Worm (Caenorhabditis elegans): ENCODE measurements around the gene rab-6.2.

rab-6.2 gene

ce11 chrX:17197824-17198223 is 24.5 kb upstream of the rab-6.2 start:
- TF ChIP-seq hmg-4 (GFP tag; optimal IDR thresholded peaks at IDR 0.05) (no peak), tra-4 (tag; optimal IDR thresholded peaks at IDR 0.05) (no peak), tbx-11 (GFP tag; IDR thresholded peaks at IDR 0.05) (no peak), hnd-1 (tag; optimal IDR thresholded peaks at IDR 0.05) (no peak), F13C5.2 (tag; optimal IDR thresholded peaks at IDR 0.05) (no peak), scrt-1 (GFP tag; IDR thresholded peaks at IDR 0.05) (no peak), pes-1 (GFP tag; IDR thresholded peaks at IDR 0.05) (no peak), ceh-36 (tag; optimal IDR thresholded peaks at IDR 0.05) (no peak), sea-1 (GFP tag; conservative IDR thresholded peaks at IDR 0.05) (no peak), ets-7 (tag; optimal IDR thresholded peaks at IDR 0.05) (no peak), B0310.2 (tag; optimal IDR thresholded peaks at IDR 0.05) (no peak), aly-1 (tag; optimal IDR thresholded peaks at IDR 0.05) (no peak), ceh-13 (GFP tag; optimal IDR thresholded peaks at IDR 0.05) (no peak), tbx-37 (GFP tag; conservative IDR thresholded peaks at IDR 0.05) (no peak), hmbx-1 (tag; optimal IDR thresholded peaks at IDR 0.05) (no peak)

DNA sequence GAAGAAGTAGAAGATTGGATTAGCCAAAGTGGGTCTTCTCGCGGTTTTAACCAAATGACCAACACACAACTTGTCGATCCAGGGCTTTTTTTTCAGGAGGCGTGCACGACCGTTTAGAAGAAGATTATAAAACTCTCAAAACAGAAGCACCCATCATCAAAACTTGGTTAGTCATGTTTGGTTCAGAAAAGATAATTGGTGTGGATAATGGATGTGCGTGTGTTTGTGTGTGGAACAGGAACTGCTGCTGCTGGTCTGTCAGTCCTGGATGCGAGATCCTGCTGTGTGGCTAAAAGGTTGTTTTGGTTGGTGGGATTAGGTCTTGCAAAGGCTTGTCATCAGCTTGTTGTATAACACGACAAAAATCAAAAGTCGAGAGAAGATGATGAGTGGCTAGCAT is 18.9 kb upstream of the rab-6.2 start:
- no peak for TF ChIP-seq pes-1 (GFP tag; IDR thresholded peaks at IDR 0.05)
- TF ChIP-seq hnd-1 (tag; optimal IDR thresholded peaks at IDR 0.05): no peak
- no peak for TF ChIP-seq ama-1 (optimal IDR thresholded peaks at IDR 0.05)
- TF ChIP-seq tbx-11 (GFP tag; IDR thresholded peaks at IDR 0.05): no peak
- TF ChIP-seq tbx-37 (GFP tag; conservative IDR thresholded peaks at IDR 0.05): no peak

DNA sequence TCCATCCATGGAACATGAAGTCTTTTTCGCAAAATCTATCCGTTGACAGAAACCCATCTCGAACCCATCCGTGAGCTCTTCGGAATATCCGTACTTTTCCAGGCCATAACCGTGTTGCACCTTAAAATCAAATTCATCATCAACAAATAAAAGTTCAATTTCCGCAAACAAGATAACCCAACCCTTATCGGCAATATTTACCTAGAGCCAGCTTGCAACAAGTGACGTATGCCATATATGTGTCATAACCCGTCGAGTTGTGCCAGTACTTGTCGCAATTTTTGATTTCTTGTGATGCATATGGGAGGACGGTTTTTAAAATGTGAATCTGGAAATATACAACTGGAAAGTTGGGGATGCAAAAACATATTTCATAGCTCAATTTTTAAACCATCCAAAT is 16.4 kb upstream of the rab-6.2 start:
- TF ChIP-seq ceh-13 (GFP tag; optimal IDR thresholded peaks at IDR 0.05) (no peak), hmg-4 (GFP tag; optimal IDR thresholded peaks at IDR 0.05) (no peak), pes-1 (GFP tag; IDR thresholded peaks at IDR 0.05) (no peak), hmbx-1 (tag; optimal IDR thresholded peaks at IDR 0.05) (no peak), scrt-1 (GFP tag; IDR thresholded peaks at IDR 0.05) (no peak), ets-7 (tag; optimal IDR thresholded peaks at IDR 0.05) (no peak), sea-1 (GFP tag; conservative IDR thresholded peaks at IDR 0.05) (no peak)

ce11 chrX:17209265-17209664 is 13.0 kb upstream of the rab-6.2 start, which contains the start of gene T08G2.2:
Gene T08G2.2 (minus strand): TSS chrX:17209365.
- no peak for TF ChIP-seq tbx-11 (GFP tag; IDR thresholded peaks at IDR 0.05)
- TF ChIP-seq F13C5.2 (tag; optimal IDR thresholded peaks at IDR 0.05): no peak
- no peak for TF ChIP-seq tbx-37 (GFP tag; conservative IDR thresholded peaks at IDR 0.05)
- TF ChIP-seq ets-7 (tag; optimal IDR thresholded peaks at IDR 0.05): no peak
- no peak for TF ChIP-seq ceh-13 (GFP tag; optimal IDR thresholded peaks at IDR 0.05)
- TF ChIP-seq tra-4 (tag; optimal IDR thresholded peaks at IDR 0.05): no peak
- TF ChIP-seq B0310.2 (tag; optimal IDR thresholded peaks at IDR 0.05): no peak
- no peak for TF ChIP-seq hnd-1 (tag; optimal IDR thresholded peaks at IDR 0.05)
- TF ChIP-seq ceh-36 (tag; optimal IDR thresholded peaks at IDR 0.05): no peak
- no peak for TF ChIP-seq scrt-1 (GFP tag; IDR thresholded peaks at IDR 0.05)
- no peak for TF ChIP-seq pes-1 (GFP tag; IDR thresholded peaks at IDR 0.05)
- TF ChIP-seq ama-1 (optimal IDR thresholded peaks at IDR 0.05): no peak
- no peak for TF ChIP-seq hmg-4 (GFP tag; optimal IDR thresholded peaks at IDR 0.05)
- TF ChIP-seq sea-1 (GFP tag; conservative IDR thresholded peaks at IDR 0.05): no peak
- TF ChIP-seq aly-1 (tag; optimal IDR thresholded peaks at IDR 0.05): no peak
- TF ChIP-seq hmbx-1 (tag; optimal IDR thresholded peaks at IDR 0.05): no peak

ce11 chrX:17211513-17211912 is 10.8 kb upstream of the rab-6.2 start:
- TF ChIP-seq tra-4 (tag; optimal IDR thresholded peaks at IDR 0.05): no peak
- no peak for TF ChIP-seq pes-1 (GFP tag; IDR thresholded peaks at IDR 0.05)
- TF ChIP-seq F13C5.2 (tag; optimal IDR thresholded peaks at IDR 0.05): no peak
- no peak for TF ChIP-seq B0310.2 (tag; optimal IDR thresholded peaks at IDR 0.05)
- no peak for TF ChIP-seq sea-1 (GFP tag; conservative IDR thresholded peaks at IDR 0.05)
- TF ChIP-seq hmbx-1 (tag; optimal IDR thresholded peaks at IDR 0.05): no peak
- TF ChIP-seq flt-1 (GFP tag; IDR thresholded peaks at IDR 0.05): no peak
- TF ChIP-seq tbx-11 (GFP tag; IDR thresholded peaks at IDR 0.05): no peak
- TF ChIP-seq tbx-37 (GFP tag; conservative IDR thresholded peaks at IDR 0.05): no peak
- TF ChIP-seq ceh-36 (tag; optimal IDR thresholded peaks at IDR 0.05): no peak
- TF ChIP-seq aly-1 (tag; optimal IDR thresholded peaks at IDR 0.05): no peak
- TF ChIP-seq hmg-4 (GFP tag; optimal IDR thresholded peaks at IDR 0.05): no peak
- TF ChIP-seq scrt-1 (GFP tag; IDR thresholded peaks at IDR 0.05): no peak
- TF ChIP-seq ama-1 (optimal IDR thresholded peaks at IDR 0.05): no peak
- no peak for TF ChIP-seq hnd-1 (tag; optimal IDR thresholded peaks at IDR 0.05)
- no peak for TF ChIP-seq ets-7 (tag; optimal IDR thresholded peaks at IDR 0.05)
- no peak for TF ChIP-seq ceh-13 (GFP tag; optimal IDR thresholded peaks at IDR 0.05)

ce11 chrX:17214803-17215202 is 7.5 kb upstream of the rab-6.2 start, which contains the start of gene acdh-10:
Gene acdh-10 (minus strand): TSS chrX:17214903.
- TF ChIP-seq pes-1 (GFP tag; IDR thresholded peaks at IDR 0.05) (no peak), ceh-36 (tag; optimal IDR thresholded peaks at IDR 0.05) (no peak), tbx-37 (GFP tag; conservative IDR thresholded peaks at IDR 0.05) (no peak)

- no peak for TF ChIP-seq ceh-36 (tag; optimal IDR thresholded peaks at IDR 0.05)
- no peak for TF ChIP-seq flt-1 (GFP tag; IDR thresholded peaks at IDR 0.05)
- no peak for TF ChIP-seq sea-1 (GFP tag; conservative IDR thresholded peaks at IDR 0.05)
- no peak for TF ChIP-seq F13C5.2 (tag; optimal IDR thresholded peaks at IDR 0.05)
Measured at ce11 chrX:17215753-17216152, 6.5 kb upstream of the rab-6.2 start.

DNA sequence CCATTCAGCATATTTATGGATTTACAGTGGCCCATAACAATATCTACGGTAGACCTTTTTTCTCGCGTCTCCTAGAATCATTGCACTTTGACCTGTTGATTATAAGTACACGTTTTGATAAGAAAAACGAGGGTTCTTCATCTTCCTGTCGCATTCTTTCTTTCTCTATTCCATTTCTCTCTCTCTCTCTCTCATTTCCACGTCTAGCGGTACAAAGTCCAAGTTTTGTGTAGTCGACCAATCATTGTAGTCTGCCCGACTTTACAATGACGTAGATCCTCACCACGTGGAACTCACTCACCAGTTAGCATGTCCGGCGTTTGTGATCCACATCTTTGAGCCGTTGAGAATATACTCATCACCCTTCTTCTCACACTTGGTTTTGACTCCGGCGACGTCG is 6.1 kb upstream of the rab-6.2 start:
- no peak for TF ChIP-seq hnd-1 (tag; optimal IDR thresholded peaks at IDR 0.05)
- TF ChIP-seq ceh-36 (tag; optimal IDR thresholded peaks at IDR 0.05): no peak

Measured in whole organism, early embryonic.